Worm (Caenorhabditis elegans): ENCODE measurements around the gene ZK381.62.

ce11 chrIV:7017123-7017674 lies 46.1 kb upstream of the ZK381.62 start, which contains the start of gene gldi-4:
- TF ChIP-seq ref-1 (GFP tag; conservative IDR thresholded peaks at IDR 0.05) (no peak), ztf-23 (GFP tag; IDR thresholded peaks at IDR 0.05) (no peak), med-1 (GFP tag; optimal IDR thresholded peaks at IDR 0.05; ENCODE audit: insufficient read depth) (no peak), tab-1 (GFP tag; IDR thresholded peaks at IDR 0.05) (no peak), klf-2 (GFP tag; conservative IDR thresholded peaks at IDR 0.05) (no peak), cog-1 (tag; optimal IDR thresholded peaks at IDR 0.05) (no peak)

Measured in whole organism, midembryonic.